Worm (Caenorhabditis elegans) whole organism, midembryonic: ENCODE results near the gene F15D4.2.

Experiments used
- T22C8.4 ChIP-seq: fragments of 200-800 bp; sonication (Bioruptor generic); IDR thresholded peaks from 2 replicates; pipeline ENCODE4 v1.3.6; 2022; ENCODE audit warnings: missing genetic modification characterization, missing compliant biosample characterization
- cog-1 ChIP-seq: sonication (generic microtip); optimal IDR thresholded peaks from 2 replicates; lab custom pipeline; 2016; ENCODE audit warnings: missing genetic modification characterization, missing compliant biosample characterization
- flt-1 ChIP-seq: fragments of 200-800 bp; sonication (Bioruptor generic); IDR thresholded peaks from 2 replicates; pipeline ENCODE4 v1.3.6; 2022; ENCODE audit warnings: missing genetic modification characterization, missing compliant biosample characterization
- klf-2 ChIP-seq: fragments of 200-800 bp; sonication (Bioruptor generic); conservative IDR thresholded peaks from 2 replicates; pipeline ENCODE4 v1.3.6; 2022; ENCODE audit warnings: missing genetic modification reagents, missing genetic modification characterization, missing compliant biosample characterization
- med-1 ChIP-seq: sonication (generic microtip); optimal IDR thresholded peaks from 2 replicates; lab custom pipeline; 2017; ENCODE audit warnings: missing genetic modification characterization, mild to moderate bottlenecking, missing compliant biosample characterization, antibody characterized with exemption, missing genetic modification reagents; ENCODE audit not compliant: insufficient read depth
- ref-1 ChIP-seq: fragments of 200-800 bp; sonication (Bioruptor generic); conservative IDR thresholded peaks from 2 replicates; pipeline ENCODE4 v1.3.6; 2022; ENCODE audit warnings: missing genetic modification reagents, missing genetic modification characterization, missing compliant biosample characterization
- tab-1 ChIP-seq: fragments of 200-800 bp; sonication (Bioruptor generic); IDR thresholded peaks from 2 replicates; pipeline ENCODE4 v1.3.6; 2022; ENCODE audit warnings: missing genetic modification characterization, missing compliant biosample characterization
- ztf-23 ChIP-seq: fragments of 200-800 bp; sonication (Bioruptor generic); IDR thresholded peaks from 2 replicates; pipeline ENCODE4 v1.3.6; 2022; ENCODE audit warnings: missing genetic modification reagents, missing genetic modification characterization, missing compliant biosample characterization
- ztf-29 ChIP-seq: fragments of 200-800 bp; sonication (Bioruptor generic); IDR thresholded peaks from 2 replicates; pipeline ENCODE4 v1.3.6; 2022; ENCODE audit warnings: missing genetic modification reagents, missing genetic modification characterization, missing compliant biosample characterization

- no peak; the same call in 1 of the 2 replicates for TF ChIP-seq tab-1 (GFP tag; lab: Robert Waterston, UW)
- no peak for TF ChIP-seq cog-1 (tag; lab: Kevin White, UChicago)
- no peak for TF ChIP-seq klf-2 (GFP tag; lab: Robert Waterston, UW)
- no peak for TF ChIP-seq flt-1
- TF ChIP-seq ref-1: no peak
- TF ChIP-seq T22C8.4: no peak
- TF ChIP-seq ztf-29 (GFP tag; lab: Robert Waterston, UW): no peak
- no peak for TF ChIP-seq med-1
- TF ChIP-seq ztf-23: no peak
Measured at ce11 chrII:13195706-13196417, 20.0 kb upstream of the F15D4.2 start.
